Worm (Caenorhabditis elegans) whole organism, L1 larva: ENCODE data around the gene C38C3.3.
A peak's percentile ranks its signal among the peaks of the same experiment; 100 is the strongest.

ENCODE experiments used
- lsy-2 ChIP-seq, 2 experiments: fragments of 150-350 bp; optimal IDR thresholded peaks; 2 replicates each; lab custom pipeline; 2014; ENCODE audit warnings: missing biosample characterization in 2 of 2, missing genetic modification characterization in 2 of 2
- skn-1 ChIP-seq: fragments of 150-350 bp; optimal IDR thresholded peaks from 2 replicates; lab custom pipeline; 2014; ENCODE audit warnings: missing biosample characterization, missing genetic modification characterization

- no peak for TF ChIP-seq skn-1 (tag; lab: Kevin White, UChicago)
- TF ChIP-seq lsy-2 (tag; optimal IDR thresholded peaks at IDR 0.05; lab: Kevin White, UChicago), result peak in 1 of 2 experiments; percentile 52
Measured at ce11 chrV:1480841-1481240, 14.6 kb upstream of the C38C3.3 start.
